Fruit fly (Drosophila melanogaster): Measurements from ENCODE around the gene CG43230.

- no peak for TF ChIP-seq CG7101 (tag; optimal IDR thresholded peaks at IDR 0.05)
- TF ChIP-seq pad (GFP tag; optimal IDR thresholded peaks at IDR 0.05), result no peak
- TF ChIP-seq cic (GFP tag; optimal IDR thresholded peaks at IDR 0.05), result no peak
- no peak for TF ChIP-seq kay (GFP tag; ENCODE audit: borderline replicate concordance)
- TF ChIP-seq toe (GFP tag; optimal IDR thresholded peaks at IDR 0.05), result no peak
- no peak for TF ChIP-seq CG7045 (GFP tag; optimal IDR thresholded peaks at IDR 0.05)
- TF ChIP-seq Clk (GFP tag; optimal IDR thresholded peaks at IDR 0.05), result no peak
- no peak for TF ChIP-seq Crg-1 (GFP tag; optimal IDR thresholded peaks at IDR 0.05)
Observed at dm6 chr2L:15179028-15179427, 36.0 kb upstream of the CG43230 start.
